Worm (Caenorhabditis elegans): Measurements from ENCODE around the gene srh-99.

- TF ChIP-seq egl-27 (tag; optimal IDR thresholded peaks at IDR 0.05) (no peak), nhr-90 (tag; optimal IDR thresholded peaks at IDR 0.05; ENCODE audit: poor library complexity) (no peak), pqm-1 (tag; optimal IDR thresholded peaks at IDR 0.05) (no peak), nhr-77 (tag; optimal IDR thresholded peaks at IDR 0.05) (no peak)
Measured at ce11 chrII:3669315-3669714, 47.0 kb downstream of the srh-99 start, which contains the start of gene srx-97.
